Fruit fly (Drosophila melanogaster): Measurements from ENCODE around the gene Syt12.

- TF ChIP-seq h (optimal IDR thresholded peaks at IDR 0.05) = no peak
- no peak for TF ChIP-seq insv (optimal IDR thresholded peaks at IDR 0.05)
- peak; percentile 73 for TF ChIP-seq psq (optimal IDR thresholded peaks at IDR 0.05)
These were observed 45.1 kb downstream of the Syt12 start, which contains the start of gene GstT4 for dm6 chrX:13403962-13404830.

Data from Kc167 (cell line).